Worm (Caenorhabditis elegans) whole organism, early embryonic: ENCODE data around the gene msi-1.

ENCODE experiments used
- ama-1 ChIP-seq: fragments of 150-350 bp; optimal IDR thresholded peaks from 2 replicates; lab custom pipeline; 2014
- ceh-36 ChIP-seq: sonication (generic microtip); optimal IDR thresholded peaks from 2 replicates; lab custom pipeline; 2016; ENCODE audit warnings: missing genetic modification characterization, inconsistent platforms, missing compliant biosample characterization
- tbx-11 ChIP-seq: fragments of 200-800 bp; sonication (Bioruptor generic); IDR thresholded peaks from 2 replicates; pipeline ENCODE4 v1.3.6; 2022; ENCODE audit warnings: missing genetic modification characterization, missing compliant biosample characterization

DNA sequence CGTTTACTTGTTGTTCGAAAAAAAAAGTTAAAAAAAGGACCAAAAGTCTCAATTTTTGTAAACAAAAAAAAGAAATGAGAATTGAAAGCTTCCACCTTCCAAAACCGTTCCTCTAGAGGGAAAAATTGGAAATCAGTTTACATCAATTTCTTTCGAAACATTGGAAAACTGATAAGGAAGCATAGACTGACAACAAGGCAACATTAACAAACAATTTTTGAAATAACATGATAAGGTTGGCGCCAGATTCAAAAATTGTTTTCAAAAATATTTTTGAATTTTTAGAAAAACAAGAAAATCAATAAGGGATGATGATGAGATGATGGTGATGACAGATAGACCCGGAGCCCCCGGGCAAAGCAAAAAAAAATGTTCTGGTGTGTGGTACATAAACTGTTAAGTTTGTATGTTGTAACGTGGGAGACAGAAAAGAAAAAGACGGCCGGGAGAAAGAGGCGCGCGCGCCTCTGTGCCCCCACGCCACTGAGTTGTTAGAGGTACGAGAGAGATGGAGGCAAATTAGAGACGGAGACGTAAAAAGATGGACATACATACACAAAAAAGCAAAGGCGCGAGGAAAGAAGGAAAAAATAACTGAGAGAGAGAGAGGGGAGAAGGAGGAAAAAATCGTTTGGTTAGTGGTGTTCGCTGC lies 3.9 kb upstream of the msi-1 start:
- TF ChIP-seq tbx-11 (GFP tag; lab: Robert Waterston, UW) (no peak), ama-1 (lab: Kevin White, UChicago) (no peak), ceh-36 (no peak)
